Fruit fly (Drosophila melanogaster) whole organism, embryonic: ENCODE results near the gene Shmt.

Experiments
- Antp ChIP-seq: fragments of 200-800 bp; sonication (Bioruptor generic); optimal IDR thresholded peaks from 3 replicates; lab custom pipeline; 2016; ENCODE audit warnings: missing biosample characterization, missing genetic modification characterization
- CG12155 ChIP-seq: fragments of 200-800 bp; sonication (Bioruptor generic); optimal IDR thresholded peaks from 3 replicates; lab custom pipeline; 2016; ENCODE audit warnings: missing biosample characterization, missing genetic modification characterization
- GATAe ChIP-seq: fragments of 200-800 bp; sonication (Bioruptor generic); conservative IDR thresholded peaks from 2 replicates; pipeline ENCODE4 v1.3.6; 2022; ENCODE audit warnings: missing biosample characterization, missing genetic modification characterization
- Hr51 ChIP-seq, 2 experiments: fragments of 200-800 bp; sonication (Bioruptor generic); optimal IDR thresholded peaks; 2 replicates in 1 of 2; 3 replicates in 1 of 2; lab custom pipeline; 2016 to 2018; ENCODE audit warnings: missing biosample characterization in 2 of 2, missing genetic modification characterization in 2 of 2, mild to moderate bottlenecking in 1 of 2, moderate library complexity in 1 of 2
- Scr ChIP-seq: fragments of 200-800 bp; sonication (Bioruptor generic); IDR thresholded peaks from 2 replicates; pipeline ENCODE4 v1.3.6; 2022; ENCODE audit warnings: missing biosample characterization, missing genetic modification characterization; ENCODE audit not compliant: partially characterized antibody
- crol ChIP-seq: fragments of 200-800 bp; sonication (Bioruptor generic); IDR thresholded peaks from 2 replicates; pipeline ENCODE4 v1.3.6; 2022; ENCODE audit warnings: missing biosample characterization, missing genetic modification characterization
- emc ChIP-seq: fragments of 200-800 bp; sonication (Bioruptor generic); optimal IDR thresholded peaks from 2 replicates; lab custom pipeline; 2016; ENCODE audit warnings: missing biosample characterization, missing genetic modification characterization
- ind ChIP-seq: fragments of 200-800 bp; sonication (Bioruptor generic); optimal IDR thresholded peaks from 3 replicates; lab custom pipeline; 2016; ENCODE audit warnings: missing biosample characterization, missing genetic modification characterization
- run ChIP-seq: fragments of 200-800 bp; sonication (Bioruptor generic); optimal IDR thresholded peaks from 3 replicates; lab custom pipeline; 2018; ENCODE audit warnings: missing biosample characterization, mild to moderate bottlenecking, missing genetic modification characterization
- slou ChIP-seq: fragments of 200-800 bp; sonication (Bioruptor generic); optimal IDR thresholded peaks from 3 replicates; lab custom pipeline; 2016; ENCODE audit warnings: missing biosample characterization, missing genetic modification characterization

The Shmt gene

dm6 chrX:5866095-5866494 lies 50.5 kb downstream of the Shmt start (continued):
- TF ChIP-seq slou (GFP tag; lab: Kevin White, UChicago) (peak; percentile 14), CG12155 (no peak), Scr (GFP tag; lab: Robert Waterston, UW) (no peak), Antp (GFP tag; lab: Kevin White, UChicago) (peak; percentile 46), emc (GFP tag; lab: Kevin White, UChicago) (no peak), run (tag; lab: Kevin White, UChicago) (no peak), Hr51 (GFP tag; optimal IDR thresholded peaks at IDR 0.05; lab: Kevin White, UChicago) (peak in 1 of 2 experiments; percentile 14), ind (GFP tag; lab: Kevin White, UChicago) (peak; percentile 26), GATAe (GFP tag; lab: Robert Waterston, UW) (no peak)

dm6 chrX:5865051-5865450 lies 51.5 kb downstream of the Shmt start, which contains the start of gene CG43137:
CG43137 (minus strand) TSS chrX:5865151.
- no peak for TF ChIP-seq crol (GFP tag; lab: Robert Waterston, UW)
